Worm (Caenorhabditis elegans): ENCODE results near the gene mtm-6.
A peak's percentile ranks its signal among the peaks of the same experiment; 100 is the strongest.

The mtm-6 gene

DNA sequence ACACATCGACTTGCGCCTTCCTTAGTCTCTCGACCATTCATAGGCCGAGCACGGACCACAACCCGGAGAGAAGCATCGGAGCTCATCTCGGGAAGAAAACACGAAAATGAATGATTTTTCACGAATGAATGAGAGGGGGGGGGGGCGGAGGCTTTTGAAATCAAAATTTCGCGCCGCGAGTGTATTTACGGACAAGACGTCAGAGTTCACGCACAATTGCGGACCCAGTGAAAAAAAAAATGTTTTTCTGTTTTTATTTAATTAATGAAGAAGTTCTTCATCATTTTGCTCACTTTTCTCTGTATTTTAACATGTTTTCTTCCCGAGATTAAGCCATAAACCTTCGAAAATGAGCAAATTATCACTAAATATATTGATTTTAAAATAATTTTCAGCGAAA lies 39.8 kb upstream of the mtm-6 start, which contains the start of the genes klp-19 and slc-36.1 (continued):
- TF ChIP-seq sem-4 (tag; optimal IDR thresholded peaks at IDR 0.05) (no peak), nhr-77 (tag; optimal IDR thresholded peaks at IDR 0.05) (no peak), alr-1 (tag; optimal IDR thresholded peaks at IDR 0.05) (no peak), nhr-23 (tag; optimal IDR thresholded peaks at IDR 0.05) (no peak), ZK546.5 (tag; optimal IDR thresholded peaks at IDR 0.05) (no peak), nhr-129 (tag; optimal IDR thresholded peaks at IDR 0.05) (no peak), C34F6.9 (tag; optimal IDR thresholded peaks at IDR 0.05) (peak; percentile 71)

DNA sequence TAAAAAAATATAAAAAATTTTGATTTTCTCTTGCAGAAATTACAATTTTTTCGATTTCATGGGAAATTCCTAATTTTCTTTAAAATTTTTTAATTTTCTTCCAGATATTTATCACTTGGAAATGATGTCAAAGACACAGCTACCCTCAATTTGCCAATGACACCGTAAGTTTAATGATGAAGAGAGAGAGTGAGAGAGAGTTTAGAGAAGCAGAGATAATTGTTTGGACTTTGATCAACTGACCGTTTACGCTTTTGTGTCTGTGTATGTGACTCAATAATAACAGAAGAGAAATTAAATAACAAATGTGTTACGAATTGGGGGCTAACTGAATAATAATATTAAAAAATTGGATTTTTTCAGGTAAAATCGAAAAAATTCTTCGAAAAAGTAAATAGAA lies 36.3 kb upstream of the mtm-6 start:
- TF ChIP-seq egl-27 (tag; optimal IDR thresholded peaks at IDR 0.05) (no peak), C34F6.9 (tag; optimal IDR thresholded peaks at IDR 0.05) (peak; percentile 11), unc-55 (GFP tag; optimal IDR thresholded peaks at IDR 0.05) (no peak), R02D3.7 (tag; optimal IDR thresholded peaks at IDR 0.05) (no peak), gmeb-1 (tag; optimal IDR thresholded peaks at IDR 0.05) (peak; percentile 36), fos-1 (tag; optimal IDR thresholded peaks at IDR 0.05) (peak; percentile 66), sem-4 (tag; optimal IDR thresholded peaks at IDR 0.05) (no peak), peb-1 (tag; optimal IDR thresholded peaks at IDR 0.05) (no peak), lsy-2 (tag; optimal IDR thresholded peaks at IDR 0.05) (peak in 1 of 2 experiments; percentile 27), sma-9 (GFP tag; optimal IDR thresholded peaks at IDR 0.05) (no peak), sma-9 (tag; optimal IDR thresholded peaks at IDR 0.05) (no peak), nhr-21 (tag; optimal IDR thresholded peaks at IDR 0.05) (no peak), alr-1 (tag; optimal IDR thresholded peaks at IDR 0.05) (no peak), Y55F3AM.14 (GFP tag; optimal IDR thresholded peaks at IDR 0.05) (no peak), nhr-6 (tag; optimal IDR thresholded peaks at IDR 0.05) (no peak), crh-2 (tag; optimal IDR thresholded peaks at IDR 0.05) (peak; percentile 48), dmd-4 (tag; optimal IDR thresholded peaks at IDR 0.05) (no peak), skn-1 (tag; optimal IDR thresholded peaks at IDR 0.05) (no peak), ztf-11 (tag; optimal IDR thresholded peaks at IDR 0.05) (no peak), nhr-25 (tag; optimal IDR thresholded peaks at IDR 0.05) (peak; percentile 32)

DNA sequence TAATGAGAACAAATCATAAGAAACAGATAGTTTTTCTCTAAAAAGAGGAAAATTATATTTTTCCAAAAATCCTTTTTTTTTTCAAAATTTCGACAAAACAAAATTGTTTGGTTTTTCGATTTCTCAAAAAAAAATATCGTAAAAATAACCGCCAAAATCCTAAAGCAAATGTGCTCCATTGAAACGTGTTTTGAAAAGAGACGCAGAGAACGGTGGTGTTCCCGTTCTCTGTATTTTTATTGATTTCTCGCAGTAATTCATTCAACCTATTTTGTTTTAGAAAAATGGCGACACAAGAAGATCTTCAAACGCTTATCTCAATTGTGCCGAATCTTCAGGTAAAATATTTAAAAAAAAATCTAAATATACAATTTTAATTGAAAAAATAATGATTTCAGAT lies 33.1 kb upstream of the mtm-6 start, which contains the start of gene Y43F4B.10:
Y43F4B.10 (plus strand) TSS at position 281 of the 400 bp plus-strand sequence.
- TF ChIP-seq crh-2 (tag; optimal IDR thresholded peaks at IDR 0.05) = peak; percentile 27
- TF ChIP-seq mab-5 (tag; optimal IDR thresholded peaks at IDR 0.05) = no peak
- TF ChIP-seq nhr-129 (tag; optimal IDR thresholded peaks at IDR 0.05) = peak; percentile 14
- peak; percentile 64 for TF ChIP-seq C34F6.9 (tag; optimal IDR thresholded peaks at IDR 0.05)
- TF ChIP-seq unc-55 (GFP tag; optimal IDR thresholded peaks at IDR 0.05) = peak; percentile 74
- TF ChIP-seq nhr-6 (tag; optimal IDR thresholded peaks at IDR 0.05) = no peak
- TF ChIP-seq gmeb-1 (tag; optimal IDR thresholded peaks at IDR 0.05) = peak; percentile 8
- TF ChIP-seq lsy-2 (tag; optimal IDR thresholded peaks at IDR 0.05) = peak in 1 of 2 experiments; percentile 60

DNA sequence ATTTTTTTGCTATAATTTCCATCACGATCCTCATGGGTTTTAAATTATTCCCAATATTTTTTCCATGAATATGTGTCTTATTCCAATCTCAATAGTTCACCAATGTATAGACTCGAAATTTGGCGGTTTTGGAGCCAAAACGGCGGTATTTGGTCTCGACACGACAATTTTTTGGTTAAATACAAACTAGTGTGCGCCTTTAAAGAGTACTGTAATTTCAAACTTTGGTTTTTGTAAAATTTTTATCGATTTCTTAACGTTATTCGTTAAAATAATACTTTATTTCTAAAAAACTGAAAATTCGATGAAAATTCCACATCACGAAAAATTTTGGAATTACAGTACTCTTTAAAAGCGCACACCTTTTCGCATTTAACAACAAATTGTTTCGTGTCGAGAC lies 32.2 kb upstream of the mtm-6 start:
- no peak for TF ChIP-seq ceh-82 (tag; optimal IDR thresholded peaks at IDR 0.05)
- TF ChIP-seq nhr-237 (tag; optimal IDR thresholded peaks at IDR 0.05) = no peak
- no peak for TF ChIP-seq nhr-25 (tag; optimal IDR thresholded peaks at IDR 0.05)
- no peak for TF ChIP-seq Y55F3AM.14 (GFP tag; optimal IDR thresholded peaks at IDR 0.05)

DNA sequence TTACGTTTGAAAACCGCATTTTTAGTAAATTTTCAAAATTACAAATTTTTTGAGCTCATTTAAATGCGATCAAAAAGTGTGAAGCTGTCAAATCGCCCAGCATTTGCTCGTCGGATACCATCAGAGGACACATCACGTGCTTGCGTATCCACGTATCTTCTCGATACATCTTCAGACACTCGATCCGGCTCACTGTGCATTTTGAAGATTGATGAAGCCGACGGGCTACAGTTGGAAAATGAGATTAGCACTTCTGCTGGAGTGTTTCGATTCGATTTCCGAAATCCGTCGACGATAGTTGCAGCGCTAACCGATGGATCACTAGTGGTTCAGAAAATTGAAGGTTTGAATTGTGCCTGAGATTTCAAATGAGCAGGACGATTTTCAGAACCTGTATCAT lies 31.8 kb upstream of the mtm-6 start, which contains the start of gene dph-7:
dph-7 (plus strand) TSS at position 53 of the 400 bp plus-strand sequence.
- TF ChIP-seq snpc-4 (tag; optimal IDR thresholded peaks at IDR 0.05) (no peak), elt-3 (tag; optimal IDR thresholded peaks at IDR 0.05) (no peak), unc-39 (tag; optimal IDR thresholded peaks at IDR 0.05) (no peak), sma-3 (GFP tag; optimal IDR thresholded peaks at IDR 0.05) (no peak), ztf-4 (tag; optimal IDR thresholded peaks at IDR 0.05) (no peak), Y55F3AM.14 (GFP tag; optimal IDR thresholded peaks at IDR 0.05) (no peak)

DNA sequence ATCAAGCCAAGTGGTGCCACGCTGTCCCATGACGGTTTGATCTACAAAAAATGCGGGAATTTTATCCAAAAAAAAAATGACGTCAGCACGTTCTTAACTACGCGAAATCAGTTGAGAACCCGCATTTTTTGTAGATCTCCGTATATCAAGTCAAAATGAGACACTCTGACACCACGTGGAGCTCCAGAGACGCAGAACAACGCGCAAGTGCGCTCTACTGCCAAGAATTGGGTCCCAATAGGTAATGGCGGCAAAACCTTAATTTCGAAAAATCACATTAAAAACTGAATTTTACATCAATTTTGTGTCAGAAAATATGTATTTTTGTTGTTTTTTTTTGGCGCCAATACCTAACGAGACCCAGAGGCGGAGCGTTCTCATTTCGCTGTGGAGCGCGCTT lies 29.9 kb upstream of the mtm-6 start:
- TF ChIP-seq egl-27 (tag; optimal IDR thresholded peaks at IDR 0.05) = no peak
- TF ChIP-seq ama-1 (optimal IDR thresholded peaks at IDR 0.05) = no peak
- TF ChIP-seq mab-5 (tag; optimal IDR thresholded peaks at IDR 0.05) = no peak
- no peak for TF ChIP-seq ztf-4 (tag; optimal IDR thresholded peaks at IDR 0.05)
- TF ChIP-seq skn-1 (tag; optimal IDR thresholded peaks at IDR 0.05) = no peak
- no peak for TF ChIP-seq nhr-237 (tag; optimal IDR thresholded peaks at IDR 0.05)
- TF ChIP-seq zag-1 (tag; optimal IDR thresholded peaks at IDR 0.05) = no peak
- no peak for TF ChIP-seq ceh-16 (tag; optimal IDR thresholded peaks at IDR 0.05)
- no peak for TF ChIP-seq lin-39 (tag; optimal IDR thresholded peaks at IDR 0.05)
- TF ChIP-seq aly-2 (tag; optimal IDR thresholded peaks at IDR 0.05) = no peak
- no peak for TF ChIP-seq F13H6.1 (tag; optimal IDR thresholded peaks at IDR 0.05)
- no peak for TF ChIP-seq alr-1 (tag; optimal IDR thresholded peaks at IDR 0.05)
- TF ChIP-seq nhr-21 (tag; optimal IDR thresholded peaks at IDR 0.05) = no peak
- no peak for TF ChIP-seq sem-4 (tag; optimal IDR thresholded peaks at IDR 0.05)
- no peak for TF ChIP-seq lsy-2 (tag; optimal IDR thresholded peaks at IDR 0.05)
